Fruit fly (Drosophila melanogaster): ENCODE results near the gene spri.
A peak's percentile ranks its signal among the peaks of the same experiment; 100 is the strongest.

Gene spri

DNA sequence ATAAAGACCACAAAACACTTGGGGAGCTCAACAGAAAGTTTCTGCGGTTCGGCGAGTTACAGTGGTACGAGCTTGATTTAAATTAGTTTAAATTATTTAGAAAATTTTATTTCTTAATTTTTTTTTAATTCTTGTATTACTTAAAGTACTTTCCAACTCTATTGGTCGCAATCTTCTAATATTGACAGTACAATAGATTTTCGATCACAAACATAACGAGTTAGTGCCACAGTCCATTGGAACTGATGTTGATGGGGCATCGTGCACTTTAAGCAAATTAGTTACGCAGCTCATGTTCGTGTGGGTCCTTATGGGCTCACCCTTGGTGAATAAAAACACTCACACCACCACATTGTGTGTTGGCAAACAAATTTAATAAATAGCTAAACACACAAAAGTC lies 11.7 kb downstream of the spri start (continued):
- TF ChIP-seq GATAe (GFP tag; conservative IDR thresholded peaks at IDR 0.05) (no peak), eyg (GFP tag; optimal IDR thresholded peaks at IDR 0.05) (no peak), pum (GFP tag; optimal IDR thresholded peaks at IDR 0.05) (no peak), HLH4C (GFP tag; IDR thresholded peaks at IDR 0.05; ENCODE audit: partially characterized antibody) (no peak), Kr (GFP tag; optimal IDR thresholded peaks at IDR 0.05) (no peak), sr (GFP tag; IDR thresholded peaks at IDR 0.05) (no peak), CG12104 (GFP tag; optimal IDR thresholded peaks at IDR 0.05) (no peak), cato (GFP tag; optimal IDR thresholded peaks at IDR 0.05; ENCODE audit: borderline replicate concordance) (no peak), CG12942 (GFP tag; optimal IDR thresholded peaks at IDR 0.05) (peak; percentile 2), grn (GFP tag; optimal IDR thresholded peaks at IDR 0.05) (no peak), lola (GFP tag; optimal IDR thresholded peaks at IDR 0.05) (no peak), tup (GFP tag; optimal IDR thresholded peaks at IDR 0.05) (no peak), CG2199 (GFP tag; IDR thresholded peaks at IDR 0.05) (no peak), repo (GFP tag; optimal IDR thresholded peaks at IDR 0.05) (no peak), CG34376 (GFP tag; optimal IDR thresholded peaks at IDR 0.05) (no peak), Ptx1 (GFP tag; IDR thresholded peaks at IDR 0.05) (peak; percentile 70), Hr78 (GFP tag; optimal IDR thresholded peaks at IDR 0.05) (no peak), Mes4 (GFP tag; optimal IDR thresholded peaks at IDR 0.05) (no peak), phol (tag; optimal IDR thresholded peaks at IDR 0.05) (peak; percentile 44), aop (GFP tag; IDR thresholded peaks at IDR 0.05) (no peak), dati (GFP tag; IDR thresholded peaks at IDR 0.05) (no peak), zfh2 (GFP tag; optimal IDR thresholded peaks at IDR 0.05) (no peak), CG1832 (GFP tag; optimal IDR thresholded peaks at IDR 0.05) (no peak), Fer3 (tag; optimal IDR thresholded peaks at IDR 0.05) (peak; percentile 53), CG13296 (GFP tag; optimal IDR thresholded peaks at IDR 0.05) (peak; percentile 50), Dbx (GFP tag; IDR thresholded peaks at IDR 0.05) (peak; percentile 55; the same call in 1 of the 3 replicates), Drgx (GFP tag; IDR thresholded peaks at IDR 0.05) (peak; percentile 64), CG10959 (GFP tag; IDR thresholded peaks at IDR 0.05) (no peak), knrl (GFP tag; IDR thresholded peaks at IDR 0.05; ENCODE audit: partially characterized antibody) (no peak), HLHmδ (GFP tag; optimal IDR thresholded peaks at IDR 0.05) (no peak), CG17912 (GFP tag; optimal IDR thresholded peaks at IDR 0.05) (no peak), bowl (GFP tag; IDR thresholded peaks at IDR 0.05) (peak; percentile 40; the same call in 1 of the 2 replicates), nerfin-1 (tag; optimal IDR thresholded peaks at IDR 0.05) (no peak), CG2712 (tag; optimal IDR thresholded peaks at IDR 0.05) (peak; percentile 49), CG33557 (GFP tag; optimal IDR thresholded peaks at IDR 0.05) (no peak), ap (GFP tag; IDR thresholded peaks at IDR 0.05) (peak; percentile 47), chn (GFP tag; optimal IDR thresholded peaks at IDR 0.05) (no peak), Eip74EF (GFP tag; optimal IDR thresholded peaks at IDR 0.05) (no peak), chm (GFP tag; IDR thresholded peaks at IDR 0.05) (no peak; the same call in 1 of the 2 replicates), Nf-YC (tag; optimal IDR thresholded peaks at IDR 0.05) (no peak), tll (GFP tag; optimal IDR thresholded peaks at IDR 0.05) (no peak), CG15696 (tag; optimal IDR thresholded peaks at IDR 0.05) (no peak), CG11696 (GFP tag; IDR thresholded peaks at IDR 0.05) (no peak), psq (GFP tag; optimal IDR thresholded peaks at IDR 0.05) (no peak), Sox102F (GFP tag; optimal IDR thresholded peaks at IDR 0.05) (peak; percentile 70), CG7987 (GFP tag; optimal IDR thresholded peaks at IDR 0.05) (no peak), CG6765 (GFP tag; optimal IDR thresholded peaks at IDR 0.05) (no peak), CG5245 (GFP tag; optimal IDR thresholded peaks at IDR 0.05) (no peak), CG1024 (GFP tag; IDR thresholded peaks at IDR 0.05) (no peak; the same call in 1 of the 2 replicates), wek (GFP tag; optimal IDR thresholded peaks at IDR 0.05) (no peak), CG3163 (GFP tag; optimal IDR thresholded peaks at IDR 0.05) (no peak)

All from whole organism, embryonic.